Fruit fly (Drosophila melanogaster) whole organism, embryonic: Measurements from ENCODE around the gene Hr78.
A peak's percentile ranks its signal among the peaks of the same experiment; 100 is the strongest.

Experiments
- Awh ChIP-seq: fragments of 200-800 bp; sonication (Bioruptor generic); IDR thresholded peaks from 2 replicates; pipeline ENCODE4, ENCODE4 v1.3.6; 2022; ENCODE audit warnings: missing biosample characterization, missing genetic modification characterization
- Bdp1 ChIP-seq: fragments of 200-800 bp; sonication (Bioruptor generic); optimal IDR thresholded peaks from 3 replicates; lab custom pipeline; 2016; ENCODE audit warnings: missing biosample characterization, missing genetic modification characterization
- Blimp-1 ChIP-seq: fragments of 200-800 bp; sonication (Bioruptor generic); optimal IDR thresholded peaks from 3 replicates; lab custom pipeline; 2018; ENCODE audit warnings: missing biosample characterization, missing genetic modification characterization, mild to moderate bottlenecking, moderate library complexity, missing genetic modification reagents
- CG10462 ChIP-seq: fragments of 200-800 bp; sonication (Bioruptor generic); optimal IDR thresholded peaks from 2 replicates; lab custom pipeline; 2016; ENCODE audit warnings: missing biosample characterization, missing genetic modification characterization
- CG12155 ChIP-seq: fragments of 200-800 bp; sonication (Bioruptor generic); optimal IDR thresholded peaks from 3 replicates; lab custom pipeline; 2016; ENCODE audit warnings: missing biosample characterization, missing genetic modification characterization
- CG12769 ChIP-seq: fragments of 200-800 bp; sonication (Bioruptor generic); optimal IDR thresholded peaks from 2 replicates; lab custom pipeline; 2019; ENCODE audit warnings: missing biosample characterization, mild to moderate bottlenecking, missing genetic modification characterization, moderate library complexity
- CG13287 ChIP-seq: fragments of 200-800 bp; sonication (Bioruptor generic); IDR thresholded peaks from 2 replicates; pipeline ENCODE4 v1.3.6; 2022; ENCODE audit warnings: missing biosample characterization, missing genetic modification characterization; ENCODE audit not compliant: partially characterized antibody
- CG15011 ChIP-seq: fragments of 200-800 bp; sonication (Bioruptor generic); optimal IDR thresholded peaks from 3 replicates; lab custom pipeline; 2018; ENCODE audit warnings: missing biosample characterization, mild to moderate bottlenecking, missing genetic modification characterization
- CG2712 ChIP-seq: fragments of 200-800 bp; optimal IDR thresholded peaks from 3 replicates; lab custom pipeline; 2019; ENCODE audit warnings: missing biosample characterization, mild to moderate bottlenecking, missing genetic modification characterization, moderate library complexity
- CG31388 ChIP-seq: fragments of 200-800 bp; sonication (Bioruptor generic); optimal IDR thresholded peaks from 2 replicates; lab custom pipeline; 2016; ENCODE audit warnings: missing biosample characterization, missing genetic modification characterization
- CG3163 ChIP-seq: fragments of 200-800 bp; sonication (Bioruptor generic); optimal IDR thresholded peaks from 3 replicates; lab custom pipeline; 2016; ENCODE audit warnings: missing biosample characterization, missing genetic modification characterization
- CG34422 ChIP-seq: fragments of 200-800 bp; sonication (Bioruptor generic); IDR thresholded peaks from 3 replicates; pipeline ENCODE4 v1.3.6; 2022; ENCODE audit warnings: missing biosample characterization, missing genetic modification characterization
- CG3847 ChIP-seq: fragments of 200-800 bp; sonication (Bioruptor generic); IDR thresholded peaks from 2 replicates; pipeline ENCODE4 v1.3.6; 2022; ENCODE audit warnings: missing biosample characterization, missing genetic modification characterization
- CG6175 ChIP-seq: fragments of 200-800 bp; sonication (Bioruptor generic); IDR thresholded peaks from 3 replicates; pipeline ENCODE4 v1.3.6; 2022; ENCODE audit warnings: missing biosample characterization, missing genetic modification characterization
- Deaf1 ChIP-seq: fragments of 200-800 bp; optimal IDR thresholded peaks from 3 replicates; lab custom pipeline; 2019; ENCODE audit warnings: missing biosample characterization, mild to moderate bottlenecking, missing genetic modification characterization, moderate library complexity
- Ets97D ChIP-seq: fragments of 200-800 bp; sonication (Bioruptor generic); optimal IDR thresholded peaks from 3 replicates; lab custom pipeline; 2016; ENCODE audit warnings: missing biosample characterization, missing genetic modification characterization
- H2.0 ChIP-seq: fragments of 200-800 bp; sonication (Bioruptor generic); IDR thresholded peaks from 2 replicates; pipeline ENCODE4 v1.3.6; 2022; ENCODE audit warnings: missing biosample characterization, missing genetic modification characterization
- Hsf ChIP-seq: fragments of 200-800 bp; sonication (Bioruptor generic); optimal IDR thresholded peaks from 3 replicates; lab custom pipeline; 2016; ENCODE audit warnings: missing biosample characterization, missing genetic modification characterization
- Lim3 ChIP-seq: fragments of 200-800 bp; sonication (Bioruptor generic); IDR thresholded peaks from 2 replicates; pipeline ENCODE4 v1.3.6; 2022; ENCODE audit warnings: missing biosample characterization, missing genetic modification characterization
- Neu2 ChIP-seq: fragments of 200-800 bp; sonication (Bioruptor generic); optimal IDR thresholded peaks from 3 replicates; lab custom pipeline; 2016; ENCODE audit warnings: missing biosample characterization, missing genetic modification characterization, borderline replicate concordance
- PHDP ChIP-seq: fragments of 200-800 bp; sonication (Bioruptor generic); optimal IDR thresholded peaks from 3 replicates; lab custom pipeline; 2018; ENCODE audit warnings: missing biosample characterization, mild to moderate bottlenecking, missing genetic modification characterization, moderate library complexity
- Poxn ChIP-seq: fragments of 200-800 bp; sonication (Bioruptor generic); IDR thresholded peaks from 2 replicates; pipeline ENCODE4 v1.3.6; 2022; ENCODE audit warnings: missing biosample characterization, missing genetic modification characterization
- Sox100B ChIP-seq: fragments of 200-800 bp; sonication (Bioruptor generic); optimal IDR thresholded peaks from 3 replicates; lab custom pipeline; 2018; ENCODE audit warnings: missing biosample characterization, mild to moderate bottlenecking, missing genetic modification characterization
- Usf ChIP-seq: fragments of 200-800 bp; sonication (Bioruptor generic); optimal IDR thresholded peaks from 2 replicates; lab custom pipeline; 2017; ENCODE audit warnings: missing genotype, missing biosample characterization, missing genetic modification characterization
- ap ChIP-seq: fragments of 200-800 bp; sonication (Bioruptor generic); IDR thresholded peaks from 2 replicates; pipeline ENCODE4 v1.3.6; 2022; ENCODE audit warnings: missing biosample characterization, missing genetic modification characterization
- az2 ChIP-seq: fragments of 200-800 bp; sonication (Bioruptor generic); optimal IDR thresholded peaks from 3 replicates; lab custom pipeline; 2016; ENCODE audit warnings: missing biosample characterization, missing genetic modification characterization
- bab2 ChIP-seq: fragments of 200-800 bp; sonication (Bioruptor generic); optimal IDR thresholded peaks from 2 replicates; lab custom pipeline; 2016; ENCODE audit warnings: missing biosample characterization, missing genetic modification characterization
- crc ChIP-seq: fragments of 200-800 bp; sonication (Bioruptor generic); optimal IDR thresholded peaks from 2 replicates; lab custom pipeline; 2016; ENCODE audit warnings: missing biosample characterization, missing genetic modification characterization
- da ChIP-seq: fragments of 200-800 bp; sonication (Bioruptor generic); optimal IDR thresholded peaks from 2 replicates; lab custom pipeline; 2016; ENCODE audit warnings: missing biosample characterization, missing genetic modification characterization
- danr ChIP-seq: fragments of 200-800 bp; sonication (Bioruptor generic); IDR thresholded peaks from 2 replicates; pipeline ENCODE4 v1.3.6; 2022; ENCODE audit warnings: missing biosample characterization, missing genetic modification characterization
- ems ChIP-seq: fragments of 200-800 bp; sonication (Bioruptor generic); optimal IDR thresholded peaks from 3 replicates; lab custom pipeline; 2016; ENCODE audit warnings: missing biosample characterization, missing genetic modification characterization
- fd96Cb ChIP-seq: fragments of 200-800 bp; sonication (Bioruptor generic); optimal IDR thresholded peaks from 2 replicates; lab custom pipeline; 2018; ENCODE audit warnings: missing biosample characterization, mild to moderate bottlenecking, missing genetic modification characterization, moderate library complexity
- gce ChIP-seq: fragments of 200-800 bp; sonication (Bioruptor generic); IDR thresholded peaks from 3 replicates; pipeline ENCODE4 v1.3.6; 2022; ENCODE audit warnings: missing biosample characterization, missing genetic modification characterization
- hb ChIP-seq: fragments of 200-800 bp; sonication (Bioruptor generic); IDR thresholded peaks from 3 replicates; pipeline ENCODE4 v1.3.6; 2022; ENCODE audit warnings: missing biosample characterization, missing genetic modification characterization; ENCODE audit not compliant: partially characterized antibody
- lab ChIP-seq: fragments of 200-800 bp; sonication (Bioruptor generic); optimal IDR thresholded peaks from 3 replicates; lab custom pipeline; 2017; ENCODE audit warnings: missing biosample characterization, missing genetic modification characterization, mild to moderate bottlenecking, moderate library complexity, missing genetic modification reagents
- lov ChIP-seq, 2 experiments: fragments of 200-800 bp in 1 of 2; fragments of >200 bp in 1 of 2; sonication (Bioruptor generic) in 1 of 2; IDR thresholded peaks in 1 of 2; optimal IDR thresholded peaks in 1 of 2; 2 replicates in 1 of 2; 3 replicates in 1 of 2; pipeline versions ENCODE4 v1.3.6 to Lab custom; 2017 to 2022; ENCODE audit warnings: missing biosample characterization in 1 of 2, missing genetic modification characterization in 1 of 2
- maf-S ChIP-seq: fragments of 200-800 bp; sonication (Bioruptor generic); optimal IDR thresholded peaks from 2 replicates; lab custom pipeline; 2016; ENCODE audit warnings: missing biosample characterization, missing genetic modification characterization
- mam ChIP-seq: fragments of 200-800 bp; sonication (Bioruptor generic); optimal IDR thresholded peaks from 3 replicates; lab custom pipeline; 2016; ENCODE audit warnings: missing biosample characterization, missing genetic modification characterization
- org-1 ChIP-seq: fragments of 200-800 bp; sonication (Bioruptor generic); optimal IDR thresholded peaks from 2 replicates; lab custom pipeline; 2017; ENCODE audit warnings: missing biosample characterization, missing genetic modification characterization
- sob ChIP-seq: fragments of 200-800 bp; sonication (Bioruptor generic); IDR thresholded peaks from 2 replicates; pipeline ENCODE4 v1.3.6; 2022; ENCODE audit warnings: missing biosample characterization, missing genetic modification characterization
- unc-4 ChIP-seq: fragments of 200-800 bp; sonication (Bioruptor generic); IDR thresholded peaks from 2 replicates; pipeline ENCODE4 v1.3.6; 2022; ENCODE audit warnings: missing biosample characterization, missing genetic modification characterization; ENCODE audit not compliant: partially characterized antibody
- vnd ChIP-seq: fragments of 200-800 bp; sonication (Bioruptor generic); IDR thresholded peaks from 3 replicates; pipeline ENCODE4 v1.3.6; 2022; ENCODE audit warnings: missing biosample characterization, missing genetic modification characterization; ENCODE audit not compliant: partially characterized antibody
- zfh1 ChIP-seq: fragments of 200-800 bp; sonication (Bioruptor generic); IDR thresholded peaks from 3 replicates; pipeline ENCODE4 v1.3.6; 2022; ENCODE audit warnings: missing biosample characterization, missing genetic modification characterization

Hr78 gene

dm6 chr3L:21536857-21537256 lies 39.6 kb upstream of the Hr78 start, which contains the start of gene Rpn10 (continued):
- no peak for TF ChIP-seq Lim3 (GFP tag; lab: Robert Waterston, UW)
- TF ChIP-seq CG3847 (GFP tag; lab: Robert Waterston, UW) = peak; percentile 80
- TF ChIP-seq org-1 = no peak
- TF ChIP-seq CG31388 = no peak
- TF ChIP-seq CG12769 = no peak
- no peak for TF ChIP-seq Deaf1 (tag; lab: Kevin White, UChicago)
- no peak for TF ChIP-seq Blimp-1 (GFP tag; lab: Kevin White, UChicago)
- no peak for TF ChIP-seq CG10462 (GFP tag; lab: Kevin White, UChicago)
- TF ChIP-seq danr = no peak
- TF ChIP-seq da (GFP tag; lab: Kevin White, UChicago) = no peak
- TF ChIP-seq Sox100B (GFP tag; lab: Kevin White, UChicago) = no peak
- no peak for TF ChIP-seq ap
- TF ChIP-seq CG13287 (GFP tag; lab: Robert Waterston, UW) = peak; percentile 98
- peak; percentile 38 for TF ChIP-seq mam (GFP tag; lab: Kevin White, UChicago)
- TF ChIP-seq Hsf (GFP tag; lab: Kevin White, UChicago) = peak; percentile 48
- peak; percentile 76 for TF ChIP-seq Ets97D (GFP tag; lab: Kevin White, UChicago)
- peak; percentile 53 for TF ChIP-seq CG2712 (tag; lab: Kevin White, UChicago)
- TF ChIP-seq H2.0 (GFP tag; lab: Robert Waterston, UW) = no peak
- TF ChIP-seq az2 (GFP tag; lab: Kevin White, UChicago) = peak; percentile 6
- peak; percentile 98 for TF ChIP-seq hb
- TF ChIP-seq fd96Cb (tag; lab: Kevin White, UChicago) = no peak
- peak; percentile 97 for TF ChIP-seq unc-4 (GFP tag; lab: Robert Waterston, UW)
- TF ChIP-seq Poxn (GFP tag; lab: Robert Waterston, UW) = no peak
- TF ChIP-seq ems (GFP tag; lab: Kevin White, UChicago) = no peak
- no peak for TF ChIP-seq Bdp1 (GFP tag; lab: Kevin White, UChicago)
- peak; percentile 97 for TF ChIP-seq vnd (GFP tag; lab: Robert Waterston, UW)
- no peak for TF ChIP-seq Neu2 (GFP tag; lab: Kevin White, UChicago)
- TF ChIP-seq CG15011 = no peak
- peak; percentile 17 for TF ChIP-seq maf-S (GFP tag; lab: Kevin White, UChicago)
- TF ChIP-seq Awh (GFP tag; lab: Robert Waterston, UW) = no peak
- TF ChIP-seq lab = no peak
- no peak for TF ChIP-seq bab2
- no peak for TF ChIP-seq zfh1 (GFP tag; lab: Robert Waterston, UW)

DNA sequence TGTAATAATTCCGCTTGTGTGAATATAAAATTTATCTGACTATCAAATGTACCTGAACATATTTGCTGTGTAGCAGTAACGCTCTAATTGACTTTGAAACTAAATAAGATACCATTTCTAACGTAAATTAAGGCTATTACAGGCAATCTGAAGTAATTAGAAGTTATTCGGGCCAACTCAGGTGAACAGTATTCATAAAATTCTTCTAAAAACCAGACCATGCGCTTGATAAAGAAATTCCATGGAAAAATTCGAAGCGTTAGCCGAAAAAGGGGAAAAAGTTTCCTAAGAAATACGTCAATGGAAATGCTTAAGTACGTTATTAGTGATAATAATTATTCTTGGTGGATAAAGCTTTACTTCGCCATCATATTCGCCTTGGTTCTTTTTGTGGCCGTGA lies 37.1 kb upstream of the Hr78 start, which contains the start of gene ppk5:
ppk5 (plus strand) TSS at position 301 of the 400 bp plus-strand sequence.
- TF ChIP-seq Usf (GFP tag; lab: Kevin White, UChicago) = no peak
- no peak for TF ChIP-seq CG10462 (GFP tag; lab: Kevin White, UChicago)
- no peak for TF ChIP-seq crc
- TF ChIP-seq sob (GFP tag; lab: Robert Waterston, UW) = no peak
- no peak for TF ChIP-seq CG6175 (GFP tag; lab: Robert Waterston, UW)
- TF ChIP-seq CG34422 (GFP tag; lab: Robert Waterston, UW) = no peak
- TF ChIP-seq gce (GFP tag; lab: Robert Waterston, UW) = no peak
- TF ChIP-seq CG12155 = no peak
- TF ChIP-seq PHDP (tag; lab: Kevin White, UChicago) = no peak
- TF ChIP-seq CG3163 (GFP tag; lab: Kevin White, UChicago) = no peak
- TF ChIP-seq lov (optimal IDR thresholded peaks at IDR 0.05; lab: Kevin White, UChicago) = no peak
- TF ChIP-seq lov (GFP tag; IDR thresholded peaks at IDR 0.05; lab: Robert Waterston, UW) = no peak
